Fruit fly (Drosophila melanogaster) whole organism, adult: ENCODE measurements around the gene Papst2.

Experiments used
- CG11617 ChIP-seq: fragments of 200-800 bp; sonication (Bioruptor generic); optimal IDR thresholded peaks from 2 replicates; lab custom pipeline; 2017; ENCODE audit warnings: mild to moderate bottlenecking, missing biosample characterization, missing genetic modification reagents, missing genetic modification characterization
- CG12768 ChIP-seq: fragments of 200-800 bp; sonication (Bioruptor generic); optimal IDR thresholded peaks from 2 replicates; lab custom pipeline; 2017; ENCODE audit warnings: missing biosample characterization, missing genetic modification characterization, mild to moderate bottlenecking, moderate library complexity, missing genetic modification reagents
- CG14711 ChIP-seq: fragments of 200-800 bp; sonication (Bioruptor generic); optimal IDR thresholded peaks from 2 replicates; lab custom pipeline; 2018; ENCODE audit warnings: missing biosample characterization, mild to moderate bottlenecking, missing genetic modification characterization, moderate library complexity
- CG1620 ChIP-seq: fragments of 200-800 bp; sonication (Bioruptor generic); optimal IDR thresholded peaks from 2 replicates; lab custom pipeline; 2016; ENCODE audit warnings: missing biosample characterization, missing genetic modification characterization
- CG33017 ChIP-seq: fragments of 200-800 bp; sonication (Bioruptor generic); optimal IDR thresholded peaks from 2 replicates; lab custom pipeline; 2018; ENCODE audit warnings: missing biosample characterization, mild to moderate bottlenecking, missing genetic modification characterization, moderate library complexity
- CG5204 ChIP-seq: fragments of 200-800 bp; sonication (Bioruptor generic); optimal IDR thresholded peaks from 2 replicates; lab custom pipeline; 2016; ENCODE audit warnings: missing biosample characterization, missing genetic modification characterization
- CG7045 ChIP-seq: fragments of 200-800 bp; sonication (Bioruptor generic); optimal IDR thresholded peaks from 2 replicates; lab custom pipeline; 2017; ENCODE audit warnings: missing biosample characterization, mild to moderate bottlenecking, missing genetic modification characterization
- CG7101 ChIP-seq: fragments of 200-800 bp; sonication (Bioruptor generic); optimal IDR thresholded peaks from 2 replicates; lab custom pipeline; 2018; ENCODE audit warnings: missing biosample characterization, mild to moderate bottlenecking, missing genetic modification characterization, moderate library complexity
- Clk ChIP-seq: fragments of 200-800 bp; sonication (Bioruptor generic); optimal IDR thresholded peaks from 2 replicates; lab custom pipeline; 2017; ENCODE audit warnings: missing biosample characterization, missing genetic modification characterization
- Crg-1 ChIP-seq: fragments of 200-800 bp; sonication (Bioruptor generic); optimal IDR thresholded peaks from 2 replicates; lab custom pipeline; 2016; ENCODE audit warnings: missing biosample characterization, missing genetic modification characterization
- Hr96 ChIP-seq: fragments of 200-800 bp; sonication (Bioruptor generic); optimal IDR thresholded peaks from 2 replicates; lab custom pipeline; 2016; ENCODE audit warnings: missing biosample characterization, missing genetic modification characterization
- Mnt ChIP-seq: fragments of 200-800 bp; sonication (Bioruptor generic); optimal IDR thresholded peaks from 2 replicates; lab custom pipeline; 2016; ENCODE audit warnings: missing biosample characterization, mild to moderate bottlenecking, missing genetic modification characterization
- bab1 ChIP-seq: fragments of 200-800 bp; sonication (Bioruptor generic); optimal IDR thresholded peaks from 3 replicates; lab custom pipeline; 2019; ENCODE audit warnings: missing biosample characterization, mild to moderate bottlenecking, missing genetic modification characterization, moderate library complexity
- cic ChIP-seq: fragments of 200-800 bp; sonication (Bioruptor generic); optimal IDR thresholded peaks from 2 replicates; lab custom pipeline; 2017; ENCODE audit warnings: missing biosample characterization, mild to moderate bottlenecking, missing genetic modification characterization, moderate library complexity
- cnc ChIP-seq, 2 experiments: fragments of >200 bp; optimal IDR thresholded peaks; 2 replicates each; lab custom pipeline; 2017
- kay ChIP-seq: fragments of 200-800 bp; sonication (Bioruptor generic); peaks from one replicate; lab custom pipeline; 2016; ENCODE audit warnings: missing biosample characterization, missing genetic modification characterization, borderline replicate concordance
- ovo ChIP-seq: fragments of 200-800 bp; sonication (Bioruptor generic); optimal IDR thresholded peaks from 2 replicates; lab custom pipeline; 2016; ENCODE audit warnings: missing biosample characterization, missing genetic modification characterization
- pad ChIP-seq: fragments of 200-800 bp; sonication (Bioruptor generic); optimal IDR thresholded peaks from 3 replicates; lab custom pipeline; 2017; ENCODE audit warnings: missing biosample characterization, missing genetic modification characterization, mild to moderate bottlenecking, moderate library complexity, missing genetic modification reagents
- tj ChIP-seq: fragments of 200-800 bp; sonication (Bioruptor generic); optimal IDR thresholded peaks from 3 replicates; lab custom pipeline; 2017; ENCODE audit warnings: missing biosample characterization, mild to moderate bottlenecking, missing genetic modification characterization, moderate library complexity
- toe ChIP-seq: fragments of 200-800 bp; sonication (Bioruptor generic); optimal IDR thresholded peaks from 2 replicates; lab custom pipeline; 2016; ENCODE audit warnings: missing biosample characterization, missing genetic modification characterization

Papst2 gene

dm6 chr3L:17015663-17016575 is 26.7 kb upstream of the Papst2 start, which contains the start of the genes CG6664 and CG7728:
Gene CG6664, minus strand, starts transcription at chr3L:17016180.
Gene CG7728, plus strand, starts transcription at chr3L:17016536.
- TF ChIP-seq cic (GFP tag; lab: Kevin White, UChicago) (no peak), Hr96 (GFP tag; lab: Kevin White, UChicago) (peak; percentile 68), CG5204 (GFP tag; lab: Kevin White, UChicago) (no peak), Mnt (GFP tag; lab: Kevin White, UChicago) (peak; percentile 98), toe (GFP tag; lab: Kevin White, UChicago) (peak; percentile 69), CG33017 (tag; lab: Kevin White, UChicago) (no peak), pad (GFP tag; lab: Kevin White, UChicago) (peak; percentile 16), Crg-1 (GFP tag; lab: Kevin White, UChicago) (peak; percentile 15), CG7045 (peak; percentile 42), tj (GFP tag; lab: Kevin White, UChicago) (peak; percentile 48), ovo (peak; percentile 60), kay (GFP tag; lab: Kevin White, UChicago) (no peak), CG1620 (GFP tag; lab: Kevin White, UChicago) (peak; percentile 37), CG12768 (GFP tag; lab: Kevin White, UChicago) (peak; percentile 61), Clk (GFP tag; lab: Kevin White, UChicago) (peak; percentile 21), cnc (optimal IDR thresholded peaks at IDR 0.05; lab: Kevin White, UChicago) (no peak), CG11617 (GFP tag; lab: Kevin White, UChicago) (peak; percentile 66), bab1 (peak; percentile 54), CG7101 (tag; lab: Kevin White, UChicago) (peak; percentile 46), CG14711 (no peak)

- TF ChIP-seq CG7101 (tag; lab: Kevin White, UChicago): no peak
- no peak for TF ChIP-seq Hr96 (GFP tag; lab: Kevin White, UChicago)
- no peak for TF ChIP-seq bab1
- no peak for TF ChIP-seq toe (GFP tag; lab: Kevin White, UChicago)
Measured at dm6 chr3L:17016576-17016917, 26.1 kb upstream of the Papst2 start.

dm6 chr3L:17022756-17023155 is 19.8 kb upstream of the Papst2 start, which contains the start of gene CG6652:
Gene CG6652, minus strand, starts transcription at chr3L:17022856.
- TF ChIP-seq CG12768 (GFP tag; lab: Kevin White, UChicago) (no peak), CG11617 (GFP tag; lab: Kevin White, UChicago) (no peak), CG33017 (tag; lab: Kevin White, UChicago) (no peak), kay (GFP tag; lab: Kevin White, UChicago) (no peak), cic (GFP tag; lab: Kevin White, UChicago) (no peak), ovo (no peak), tj (GFP tag; lab: Kevin White, UChicago) (no peak), Hr96 (GFP tag; lab: Kevin White, UChicago) (no peak), pad (GFP tag; lab: Kevin White, UChicago) (no peak), CG1620 (GFP tag; lab: Kevin White, UChicago) (no peak), CG14711 (no peak), cnc (optimal IDR thresholded peaks at IDR 0.05; lab: Kevin White, UChicago) (no peak), CG7101 (tag; lab: Kevin White, UChicago) (no peak), bab1 (no peak), CG7045 (no peak), toe (GFP tag; lab: Kevin White, UChicago) (no peak), Crg-1 (GFP tag; lab: Kevin White, UChicago) (no peak), CG5204 (GFP tag; lab: Kevin White, UChicago) (no peak), Clk (GFP tag; lab: Kevin White, UChicago) (no peak)

dm6 chr3L:17023641-17024040 is 19.0 kb upstream of the Papst2 start, which contains the start of gene a10:
Gene a10, minus strand, starts transcription at chr3L:17023741.
- TF ChIP-seq kay (GFP tag; lab: Kevin White, UChicago) (no peak), tj (GFP tag; lab: Kevin White, UChicago) (no peak), toe (GFP tag; lab: Kevin White, UChicago) (no peak), CG1620 (GFP tag; lab: Kevin White, UChicago) (no peak), CG12768 (GFP tag; lab: Kevin White, UChicago) (no peak), bab1 (no peak), Mnt (GFP tag; lab: Kevin White, UChicago) (no peak), CG33017 (tag; lab: Kevin White, UChicago) (no peak), CG7045 (no peak), CG5204 (GFP tag; lab: Kevin White, UChicago) (no peak), Crg-1 (GFP tag; lab: Kevin White, UChicago) (no peak), cnc (optimal IDR thresholded peaks at IDR 0.05; lab: Kevin White, UChicago) (no peak), CG11617 (GFP tag; lab: Kevin White, UChicago) (no peak)

- TF ChIP-seq CG11617 (GFP tag; lab: Kevin White, UChicago) (no peak), CG7101 (tag; lab: Kevin White, UChicago) (no peak), Hr96 (GFP tag; lab: Kevin White, UChicago) (no peak), ovo (no peak), kay (GFP tag; lab: Kevin White, UChicago) (no peak), cic (GFP tag; lab: Kevin White, UChicago) (no peak), CG5204 (GFP tag; lab: Kevin White, UChicago) (no peak), pad (GFP tag; lab: Kevin White, UChicago) (no peak), Clk (GFP tag; lab: Kevin White, UChicago) (no peak), CG1620 (GFP tag; lab: Kevin White, UChicago) (no peak)
Measured at dm6 chr3L:17024095-17024639, 18.4 kb upstream of the Papst2 start, which contains the start of gene Fit2. Gene Fit2, plus strand, starts transcription at chr3L:17024328.
